Fruit fly (Drosophila melanogaster) whole organism, embryonic: Measurements from ENCODE around the gene CG18581.

Experiments used
- CG12104 ChIP-seq: fragments of 200-800 bp; sonication (Bioruptor generic); optimal IDR thresholded peaks from 3 replicates; lab custom pipeline; 2016; ENCODE audit warnings: missing biosample characterization, missing genetic modification characterization
- CG3163 ChIP-seq: fragments of 200-800 bp; sonication (Bioruptor generic); optimal IDR thresholded peaks from 3 replicates; lab custom pipeline; 2016; ENCODE audit warnings: missing biosample characterization, missing genetic modification characterization
- CG3726 ChIP-seq: fragments of 200-800 bp; sonication (Bioruptor generic); IDR thresholded peaks from 3 replicates; pipeline ENCODE4, ENCODE4 v1.3.6; 2022; ENCODE audit warnings: missing biosample characterization, missing genetic modification characterization
- MBD-R2 ChIP-seq: fragments of 200-800 bp; sonication (Bioruptor generic); IDR thresholded peaks from 2 replicates; pipeline ENCODE4 v1.3.6; 2022; ENCODE audit warnings: missing biosample characterization, missing genetic modification characterization
- Oli ChIP-seq: fragments of 200-800 bp; sonication (Bioruptor generic); optimal IDR thresholded peaks from 2 replicates; lab custom pipeline; 2018; ENCODE audit warnings: missing biosample characterization, mild to moderate bottlenecking, missing genetic modification characterization, moderate library complexity
- Rfx ChIP-seq: fragments of 200-800 bp; sonication (Bioruptor generic); IDR thresholded peaks from 2 replicates; pipeline ENCODE4 v1.3.6; 2022; ENCODE audit warnings: missing biosample characterization, missing genetic modification characterization
- Xbp1 ChIP-seq: fragments of 200-800 bp; sonication (Bioruptor generic); optimal IDR thresholded peaks from 3 replicates; lab custom pipeline; 2016; ENCODE audit warnings: missing biosample characterization, mild to moderate bottlenecking, missing genetic modification characterization
- YL-1 ChIP-seq: fragments of 200-800 bp; sonication (Bioruptor generic); optimal IDR thresholded peaks from 3 replicates; lab custom pipeline; 2017; ENCODE audit warnings: missing biosample characterization, mild to moderate bottlenecking, missing genetic modification characterization
- mld ChIP-seq: fragments of 200-800 bp; sonication (Bioruptor generic); IDR thresholded peaks from 3 replicates; pipeline ENCODE4 v1.3.6; 2022; ENCODE audit warnings: missing biosample characterization, missing genetic modification characterization; ENCODE audit not compliant: partially characterized antibody
- pan ChIP-seq, 4 experiments: fragments of >200 bp in 3 of 4; fragments of 200-800 bp in 1 of 4; sonication (Bioruptor generic) in 1 of 4; optimal IDR thresholded peaks in 3 of 4; IDR thresholded peaks in 1 of 4; 2 replicates each; pipeline versions ENCODE4 v1.3.6 to Lab custom; 2017 to 2022; ENCODE audit warnings: missing biosample characterization in 2 of 4, missing genetic modification characterization in 2 of 4, mixed read lengths in 1 of 4
- stc ChIP-seq: fragments of 200-800 bp; sonication (Bioruptor generic); IDR thresholded peaks from 2 replicates; pipeline ENCODE4 v1.3.6; 2022; ENCODE audit warnings: missing biosample characterization, missing genetic modification characterization
- wdn ChIP-seq: fragments of 200-800 bp; sonication (Bioruptor generic); IDR thresholded peaks from 2 replicates; pipeline ENCODE4 v1.3.6; 2022; ENCODE audit warnings: missing biosample characterization, missing genetic modification characterization
- wek ChIP-seq: fragments of 200-800 bp; sonication (Bioruptor generic); optimal IDR thresholded peaks from 3 replicates; lab custom pipeline; 2018; ENCODE audit warnings: missing biosample characterization, mild to moderate bottlenecking, missing genetic modification characterization, moderate library complexity

- TF ChIP-seq mld (GFP tag; lab: Robert Waterston, UW) = no peak
- TF ChIP-seq wek = no peak
- TF ChIP-seq MBD-R2 (GFP tag; lab: Robert Waterston, UW) = no peak
- no peak for TF ChIP-seq CG12104 (GFP tag; lab: Kevin White, UChicago)
- peak; percentile 12 for TF ChIP-seq Oli
- no peak for TF ChIP-seq pan (optimal IDR thresholded peaks at IDR 0.05; lab: Kevin White, UChicago)
- no peak for TF ChIP-seq pan (GFP tag; optimal IDR thresholded peaks at IDR 0.05 in 1 of 2, IDR thresholded peaks at IDR 0.05 in 1 of 2)
- TF ChIP-seq CG3163 (GFP tag; lab: Kevin White, UChicago) = no peak
- TF ChIP-seq YL-1 = no peak
- no peak for TF ChIP-seq wdn
- no peak for TF ChIP-seq Rfx (GFP tag; lab: Robert Waterston, UW)
- TF ChIP-seq Xbp1 (GFP tag; lab: Kevin White, UChicago) = no peak
- TF ChIP-seq stc (GFP tag; lab: Robert Waterston, UW) = no peak
- no peak for TF ChIP-seq CG3726 (GFP tag; lab: Robert Waterston, UW)
Observed at dm6 chr3L:15009681-15010080, 40.3 kb downstream of the CG18581 start.
